Fruit fly (Drosophila melanogaster): ENCODE data around the gene wol.

The wol gene

DNA sequence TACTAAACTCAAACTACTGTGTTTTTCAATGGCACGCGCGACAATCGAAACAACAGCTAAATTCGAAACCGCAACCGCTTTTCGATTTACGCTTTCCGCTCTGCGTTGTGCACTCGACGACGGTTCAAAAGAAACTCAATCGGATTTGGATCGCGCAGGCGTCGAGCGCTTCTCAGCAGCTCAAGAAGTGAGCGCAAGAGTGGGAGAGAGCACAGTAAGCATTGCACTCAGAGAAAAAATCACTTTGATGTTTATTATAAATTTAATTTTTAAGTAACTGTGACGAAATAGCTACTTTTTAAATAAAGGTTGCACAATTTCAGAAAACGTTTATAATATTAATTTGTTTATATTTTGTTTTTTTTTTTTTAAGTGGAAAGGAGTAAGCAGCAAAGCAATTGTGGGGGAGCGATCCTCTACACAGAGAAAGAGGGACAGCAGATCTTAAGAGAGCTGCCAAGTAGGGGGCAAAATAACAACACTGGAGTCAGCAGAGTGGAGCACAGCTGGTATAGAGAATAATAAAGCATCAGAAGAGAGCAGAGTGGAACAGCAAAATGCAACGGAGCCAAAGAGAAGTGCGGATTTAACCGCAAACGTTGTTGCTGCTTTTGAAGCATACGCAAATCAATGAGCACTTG, 25.1 kb downstream of the wol start (continued):
- peak; percentile 56 for TF ChIP-seq Myb (GFP tag; optimal IDR thresholded peaks at IDR 0.05)
- TF ChIP-seq CG11560 (tag; IDR thresholded peaks at IDR 0.05), result peak; percentile 89
- peak; percentile 98 for TF ChIP-seq CG7839 (tag; optimal IDR thresholded peaks at IDR 0.05)
- TF ChIP-seq gro (GFP tag; optimal IDR thresholded peaks at IDR 0.05), result peak; percentile 79
- peak; percentile 97 for TF ChIP-seq slbo (GFP tag; IDR thresholded peaks at IDR 0.05)
- TF ChIP-seq Hr51 (GFP tag; optimal IDR thresholded peaks at IDR 0.05), result peak; percentile 96 to 99
- TF ChIP-seq CG17359 (tag; optimal IDR thresholded peaks at IDR 0.05), result peak; percentile 99
- peak; percentile 92 for TF ChIP-seq CG7271 (tag; optimal IDR thresholded peaks at IDR 0.05)
- peak; percentile 96 for TF ChIP-seq CrebB (tag; optimal IDR thresholded peaks at IDR 0.05)
- TF ChIP-seq NK7.1 (GFP tag; optimal IDR thresholded peaks at IDR 0.05), result peak; percentile 89
- TF ChIP-seq unpg (GFP tag; optimal IDR thresholded peaks at IDR 0.05), result peak; percentile 99
- TF ChIP-seq trh (GFP tag; optimal IDR thresholded peaks at IDR 0.05), result peak; percentile 98
- peak; percentile 98 for TF ChIP-seq Atf6 (GFP tag; IDR thresholded peaks at IDR 0.05)
- peak; percentile 66 for TF ChIP-seq CG3995 (GFP tag; optimal IDR thresholded peaks at IDR 0.05)
- TF ChIP-seq CG7963 (GFP tag; IDR thresholded peaks at IDR 0.05; ENCODE audit: partially characterized antibody), result no peak
- peak; percentile 92 for TF ChIP-seq vfl (GFP tag; optimal IDR thresholded peaks at IDR 0.05)
- TF ChIP-seq sim (GFP tag; IDR thresholded peaks at IDR 0.05), result peak; percentile 99
- TF ChIP-seq CG7556 (GFP tag; optimal IDR thresholded peaks at IDR 0.05), result peak; percentile 98
- TF ChIP-seq CG5245 (GFP tag; optimal IDR thresholded peaks at IDR 0.05), result peak; percentile 97
- TF ChIP-seq CG10565 (GFP tag; optimal IDR thresholded peaks at IDR 0.05), result peak; percentile 91
- TF ChIP-seq TFAM (GFP tag; optimal IDR thresholded peaks at IDR 0.05), result peak; percentile 53
- no peak for TF ChIP-seq cg (GFP tag; optimal IDR thresholded peaks at IDR 0.05)
- TF ChIP-seq org-1 (GFP tag; optimal IDR thresholded peaks at IDR 0.05), result peak; percentile 94
- TF ChIP-seq CG12104 (GFP tag; optimal IDR thresholded peaks at IDR 0.05), result peak; percentile 98
- peak; percentile 45 for TF ChIP-seq mirr (GFP tag; optimal IDR thresholded peaks at IDR 0.05)
- TF ChIP-seq pfk (GFP tag; optimal IDR thresholded peaks at IDR 0.05), result peak; percentile 43
- TF ChIP-seq caup (GFP tag; optimal IDR thresholded peaks at IDR 0.05; ENCODE audit: severe bottlenecking), result peak; percentile 94
- TF ChIP-seq CkIIα-i1 (GFP tag; IDR thresholded peaks at IDR 0.05), result peak; percentile 78; the same call in 1 of the 2 replicates
- peak; percentile 98 for TF ChIP-seq CG43689 (GFP tag; IDR thresholded peaks at IDR 0.05)
- peak; percentile 98 for TF ChIP-seq CG4820 (GFP tag; optimal IDR thresholded peaks at IDR 0.05)
- peak; percentile 97 for TF ChIP-seq nerfin-1 (tag; optimal IDR thresholded peaks at IDR 0.05)
- peak; percentile 93 for TF ChIP-seq CG9932 (GFP tag; IDR thresholded peaks at IDR 0.05)
- TF ChIP-seq CG10959 (GFP tag; IDR thresholded peaks at IDR 0.05), result peak; percentile 99
- TF ChIP-seq Nf-YC (tag; optimal IDR thresholded peaks at IDR 0.05), result peak; percentile 73
- TF ChIP-seq CG8089 (GFP tag; optimal IDR thresholded peaks at IDR 0.05), result peak; percentile 91
- TF ChIP-seq tup (GFP tag; optimal IDR thresholded peaks at IDR 0.05), result peak; percentile 97
- TF ChIP-seq CG1603 (tag; optimal IDR thresholded peaks at IDR 0.05), result peak; percentile 78
- peak; percentile 0 for TF ChIP-seq pum (GFP tag; optimal IDR thresholded peaks at IDR 0.05)
- peak; percentile 99 for TF ChIP-seq sens (GFP tag)
- TF ChIP-seq CG12219 (GFP tag; optimal IDR thresholded peaks at IDR 0.05), result peak; percentile 94
- TF ChIP-seq BtbVII (GFP tag; optimal IDR thresholded peaks at IDR 0.05), result peak; percentile 97
- TF ChIP-seq CG17829 (tag; optimal IDR thresholded peaks at IDR 0.05), result peak; percentile 97
- peak; percentile 98 for TF ChIP-seq Med (GFP tag)
- TF ChIP-seq CG14667 (GFP tag; IDR thresholded peaks at IDR 0.05), result peak; percentile 98; the same call in 1 of the 2 replicates
- TF ChIP-seq Six4 (GFP tag; optimal IDR thresholded peaks at IDR 0.05), result peak; percentile 98
- TF ChIP-seq Camta (GFP tag; optimal IDR thresholded peaks at IDR 0.05), result peak; percentile 95
- TF ChIP-seq Ets65A (GFP tag), result peak; percentile 98
- no peak for TF ChIP-seq mld (GFP tag; IDR thresholded peaks at IDR 0.05; ENCODE audit: partially characterized antibody)
- peak; percentile 92 for TF ChIP-seq C15 (GFP tag; IDR thresholded peaks at IDR 0.05)
- peak; percentile 95 for TF ChIP-seq wdn (GFP tag; IDR thresholded peaks at IDR 0.05)
